Worm (Caenorhabditis elegans): ENCODE results near the gene cdc-25.2.

Gene cdc-25.2

ce11 chrV:1566776-1567175, at the start of gene cdc-25.2:
cdc-25.2 (plus strand) TSS chrV:1567076.
- TF ChIP-seq ztf-4 (tag; optimal IDR thresholded peaks at IDR 0.05) (no peak), ZK546.5 (tag; optimal IDR thresholded peaks at IDR 0.05) (no peak), nhr-6 (tag; optimal IDR thresholded peaks at IDR 0.05) (no peak), ceh-16 (tag; optimal IDR thresholded peaks at IDR 0.05) (peak; percentile 59)

- TF ChIP-seq nhr-12 (tag; optimal IDR thresholded peaks at IDR 0.05) (no peak), F13H6.1 (tag; optimal IDR thresholded peaks at IDR 0.05) (no peak), zag-1 (tag; optimal IDR thresholded peaks at IDR 0.05) (no peak), ceh-16 (tag; optimal IDR thresholded peaks at IDR 0.05) (no peak), ama-1 (optimal IDR thresholded peaks at IDR 0.05) (no peak), egl-27 (tag; optimal IDR thresholded peaks at IDR 0.05) (no peak), lsy-2 (tag; optimal IDR thresholded peaks at IDR 0.05) (no peak), crh-2 (tag; optimal IDR thresholded peaks at IDR 0.05) (no peak)
Measured at ce11 chrV:1521845-1522244, 45.0 kb upstream of the cdc-25.2 start, which contains the start of gene str-240. str-240 (minus strand) TSS chrV:1521945.

ce11 chrV:1522485-1522884, 44.4 kb upstream of the cdc-25.2 start, which contains the start of gene str-243:
str-243 (plus strand) TSS chrV:1522785.
- no peak for TF ChIP-seq unc-62 (GFP tag; optimal IDR thresholded peaks at IDR 0.05)
- TF ChIP-seq unc-55 (GFP tag; optimal IDR thresholded peaks at IDR 0.05), result no peak
- no peak for TF ChIP-seq nhr-6 (tag; optimal IDR thresholded peaks at IDR 0.05)
- TF ChIP-seq nhr-77 (tag; optimal IDR thresholded peaks at IDR 0.05), result no peak
- TF ChIP-seq elt-1 (tag; optimal IDR thresholded peaks at IDR 0.05), result no peak
- no peak for TF ChIP-seq fos-1 (tag; optimal IDR thresholded peaks at IDR 0.05)
- TF ChIP-seq lin-11 (tag; optimal IDR thresholded peaks at IDR 0.05), result no peak
- TF ChIP-seq ZK546.5 (tag; optimal IDR thresholded peaks at IDR 0.05), result no peak
- no peak for TF ChIP-seq lsy-2 (tag; optimal IDR thresholded peaks at IDR 0.05)
- no peak for TF ChIP-seq sma-9 (GFP tag; optimal IDR thresholded peaks at IDR 0.05)
- no peak for TF ChIP-seq sma-9 (tag; optimal IDR thresholded peaks at IDR 0.05)
- TF ChIP-seq egl-27 (tag; optimal IDR thresholded peaks at IDR 0.05), result no peak
- TF ChIP-seq gmeb-1 (tag; optimal IDR thresholded peaks at IDR 0.05), result no peak
- no peak for TF ChIP-seq ztf-4 (tag; optimal IDR thresholded peaks at IDR 0.05)
- TF ChIP-seq zag-1 (tag; optimal IDR thresholded peaks at IDR 0.05), result no peak
- no peak for TF ChIP-seq lin-13 (GFP tag; optimal IDR thresholded peaks at IDR 0.05)
- TF ChIP-seq F13H6.1 (tag; optimal IDR thresholded peaks at IDR 0.05), result no peak
- TF ChIP-seq blmp-1 (tag; optimal IDR thresholded peaks at IDR 0.05; ENCODE audit: insufficient read depth), result no peak
- TF ChIP-seq mbf-1 (tag; optimal IDR thresholded peaks at IDR 0.05), result no peak
- no peak for TF ChIP-seq ceh-16 (tag; optimal IDR thresholded peaks at IDR 0.05)

ce11 chrV:1527985-1528384, 38.9 kb upstream of the cdc-25.2 start, which contains the start of gene str-236:
str-236 (minus strand) TSS chrV:1528085.
- TF ChIP-seq ztf-1 (GFP tag; conservative IDR thresholded peaks at IDR 0.05) (no peak), ZK546.5 (tag; optimal IDR thresholded peaks at IDR 0.05) (no peak)

ce11 chrV:1531159-1531558, 35.7 kb upstream of the cdc-25.2 start, which contains the start of gene K02H11.4:
K02H11.4 (minus strand) TSS chrV:1531259.
- no peak for TF ChIP-seq unc-55 (GFP tag; optimal IDR thresholded peaks at IDR 0.05)
- no peak for TF ChIP-seq ztf-11 (tag; optimal IDR thresholded peaks at IDR 0.05)
- no peak for TF ChIP-seq blmp-1 (tag; optimal IDR thresholded peaks at IDR 0.05; ENCODE audit: insufficient read depth)
- no peak for TF ChIP-seq nhr-77 (tag; optimal IDR thresholded peaks at IDR 0.05)
- TF ChIP-seq fos-1 (tag; optimal IDR thresholded peaks at IDR 0.05), result no peak
- TF ChIP-seq peb-1 (tag; optimal IDR thresholded peaks at IDR 0.05), result no peak
- TF ChIP-seq Y55F3AM.14 (GFP tag; optimal IDR thresholded peaks at IDR 0.05), result no peak
- TF ChIP-seq nhr-25 (tag; optimal IDR thresholded peaks at IDR 0.05), result no peak

ce11 chrV:1532455-1532854, 34.4 kb upstream of the cdc-25.2 start:
- no peak for TF ChIP-seq sem-4 (tag; optimal IDR thresholded peaks at IDR 0.05)
- TF ChIP-seq crh-2 (tag; optimal IDR thresholded peaks at IDR 0.05), result no peak
- TF ChIP-seq ceh-16 (tag; optimal IDR thresholded peaks at IDR 0.05), result no peak
- TF ChIP-seq unc-55 (GFP tag; optimal IDR thresholded peaks at IDR 0.05), result no peak
- TF ChIP-seq egl-27 (tag; optimal IDR thresholded peaks at IDR 0.05), result no peak
- no peak for TF ChIP-seq nhr-25 (tag; optimal IDR thresholded peaks at IDR 0.05)
- TF ChIP-seq ama-1 (optimal IDR thresholded peaks at IDR 0.05), result no peak
- no peak for TF ChIP-seq dmd-4 (tag; optimal IDR thresholded peaks at IDR 0.05)
- TF ChIP-seq lin-11 (tag; optimal IDR thresholded peaks at IDR 0.05), result no peak
- TF ChIP-seq lin-39 (tag; optimal IDR thresholded peaks at IDR 0.05), result no peak
- TF ChIP-seq sma-9 (GFP tag; optimal IDR thresholded peaks at IDR 0.05), result no peak
- no peak for TF ChIP-seq sma-9 (tag; optimal IDR thresholded peaks at IDR 0.05)
- TF ChIP-seq unc-39 (tag; optimal IDR thresholded peaks at IDR 0.05), result no peak
- TF ChIP-seq ztf-11 (tag; optimal IDR thresholded peaks at IDR 0.05), result no peak
- TF ChIP-seq nhr-12 (tag; optimal IDR thresholded peaks at IDR 0.05), result no peak
- TF ChIP-seq nhr-10 (tag; optimal IDR thresholded peaks at IDR 0.05), result no peak
- no peak for TF ChIP-seq nhr-21 (tag; optimal IDR thresholded peaks at IDR 0.05)
- no peak for TF ChIP-seq snpc-4 (tag; optimal IDR thresholded peaks at IDR 0.05)
- TF ChIP-seq nhr-6 (tag; optimal IDR thresholded peaks at IDR 0.05), result no peak
- no peak for TF ChIP-seq Y55F3AM.14 (GFP tag; optimal IDR thresholded peaks at IDR 0.05)
- no peak for TF ChIP-seq sma-3 (GFP tag; optimal IDR thresholded peaks at IDR 0.05)

Data from whole organism, L2 larva.